Worm (Caenorhabditis elegans) whole organism, L1 larva: ENCODE results near the gene nhr-61.

ENCODE experiments used
- C04F5.9 ChIP-seq: sonication (generic microtip); optimal IDR thresholded peaks from 2 replicates; lab custom pipeline; 2016; ENCODE audit warnings: missing genetic modification characterization, missing compliant biosample characterization
- F16B12.6 ChIP-seq: fragments of 150-350 bp; optimal IDR thresholded peaks from 2 replicates; lab custom pipeline; 2014; ENCODE audit warnings: missing biosample characterization, missing genetic modification characterization
- Y116A8C.19 ChIP-seq: sonication (generic microtip); optimal IDR thresholded peaks from 2 replicates; lab custom pipeline; 2016; ENCODE audit warnings: missing compliant biosample characterization, missing genetic modification characterization, borderline replicate concordance
- blmp-1 ChIP-seq: fragments of 150-350 bp; optimal IDR thresholded peaks from 2 replicates; lab custom pipeline; 2014; ENCODE audit warnings: missing biosample characterization, missing genetic modification characterization
- ceh-63 ChIP-seq: fragments of 200-800 bp; sonication (Bioruptor generic); optimal IDR thresholded peaks from 2 replicates; lab custom pipeline; 2018; ENCODE audit warnings: mild to moderate bottlenecking, missing genetic modification characterization, missing compliant biosample characterization
- ceh-82 ChIP-seq, 3 experiments: fragments of 150-350 bp in 1 of 3; sonication (generic microtip) in 2 of 3; optimal IDR thresholded peaks; 2 replicates each; lab custom pipeline; 2014 to 2017; ENCODE audit warnings: missing biosample characterization in 3 of 3, missing genetic modification characterization in 3 of 3
- dpl-1 ChIP-seq, 3 experiments: fragments of 150-350 bp in 2 of 3; sonication (generic microtip) in 1 of 3; optimal IDR thresholded peaks; 2 replicates each; lab custom pipeline; 2014 to 2017; ENCODE audit warnings: missing biosample characterization in 3 of 3, missing genetic modification characterization in 3 of 3, missing genetic modification reagents in 3 of 3
- dsc-1 ChIP-seq: sonication (generic microtip); optimal IDR thresholded peaks from 2 replicates; lab custom pipeline; 2016; ENCODE audit warnings: mild to moderate bottlenecking, missing genetic modification characterization, missing compliant biosample characterization
- efl-3 ChIP-seq: fragments of 200-800 bp; sonication (Bioruptor generic); optimal IDR thresholded peaks from 2 replicates; lab custom pipeline; 2018; ENCODE audit warnings: mild to moderate bottlenecking, missing genetic modification characterization, missing compliant biosample characterization
- egl-13 ChIP-seq: sonication (generic microtip); optimal IDR thresholded peaks from 2 replicates; lab custom pipeline; 2016; ENCODE audit warnings: missing genotype, missing genetic modification reagents, missing genetic modification characterization, missing compliant biosample characterization
- elt-2 ChIP-seq: sonication (generic microtip); optimal IDR thresholded peaks from 2 replicates; lab custom pipeline; 2016; ENCODE audit warnings: missing genetic modification characterization, mild to moderate bottlenecking, inconsistent platforms, missing compliant biosample characterization, missing genetic modification reagents
- elt-3 ChIP-seq, 6 experiments: fragments of 150-350 bp in 1 of 6; sonication (generic microtip); optimal IDR thresholded peaks; 2 replicates each; lab custom pipeline; 2017 to 2018; ENCODE audit warnings: missing biosample characterization in 6 of 6, missing genetic modification characterization in 6 of 6, inconsistent platforms in 1 of 6
- ets-5 ChIP-seq: fragments of 200-800 bp; sonication (Bioruptor generic); IDR thresholded peaks from 2 replicates; pipeline ENCODE4 v1.3.6; 2022; ENCODE audit warnings: missing genetic modification characterization, missing compliant biosample characterization
- fkh-4 ChIP-seq: sonication (generic microtip); optimal IDR thresholded peaks from 2 replicates; lab custom pipeline; 2016; ENCODE audit warnings: missing compliant biosample characterization, missing genetic modification characterization, borderline replicate concordance
- fkh-8 ChIP-seq: sonication (generic microtip); optimal IDR thresholded peaks from 2 replicates; lab custom pipeline; 2016; ENCODE audit warnings: mild to moderate bottlenecking, missing genetic modification characterization, missing compliant biosample characterization
- fos-1 ChIP-seq: fragments of 150-350 bp; optimal IDR thresholded peaks from 2 replicates; lab custom pipeline; 2014; ENCODE audit warnings: missing biosample characterization, missing genetic modification characterization
- hlh-17 ChIP-seq: fragments of 200-800 bp; sonication (Bioruptor generic); optimal IDR thresholded peaks from 2 replicates; lab custom pipeline; 2018; ENCODE audit warnings: missing genetic modification characterization, mild to moderate bottlenecking, missing compliant biosample characterization, moderate library complexity, borderline replicate concordance
- hlh-4 ChIP-seq: sonication (generic microtip); optimal IDR thresholded peaks from 2 replicates; lab custom pipeline; 2016; ENCODE audit warnings: mild to moderate bottlenecking, missing genetic modification characterization, missing compliant biosample characterization
- irx-1 ChIP-seq: sonication (generic microtip); optimal IDR thresholded peaks from 2 replicates; lab custom pipeline; 2016; ENCODE audit warnings: missing genetic modification characterization, missing compliant biosample characterization
- jun-1 ChIP-seq: fragments of 150-350 bp; optimal IDR thresholded peaks from 2 replicates; lab custom pipeline; 2014; ENCODE audit warnings: missing biosample characterization, missing genetic modification reagents, missing genetic modification characterization
- lin-13 ChIP-seq: fragments of 150-350 bp; optimal IDR thresholded peaks from 2 replicates; lab custom pipeline; 2014; ENCODE audit warnings: missing biosample characterization, missing genetic modification reagents, missing genetic modification characterization
- lin-14 ChIP-seq: fragments of 200-800 bp; sonication (Bioruptor generic); optimal IDR thresholded peaks from 2 replicates; lab custom pipeline; 2018; ENCODE audit warnings: mild to moderate bottlenecking, missing genetic modification characterization, moderate library complexity, missing compliant biosample characterization
- lir-3 ChIP-seq: sonication (generic microtip); optimal IDR thresholded peaks from 2 replicates; lab custom pipeline; 2016; ENCODE audit warnings: mild to moderate bottlenecking, missing genetic modification characterization, moderate library complexity, missing compliant biosample characterization; ENCODE audit not compliant: poor library complexity
- lsy-2 ChIP-seq, 2 experiments: fragments of 150-350 bp; optimal IDR thresholded peaks; 2 replicates each; lab custom pipeline; 2014; ENCODE audit warnings: missing biosample characterization in 2 of 2, missing genetic modification characterization in 2 of 2
- mab-9 ChIP-seq: fragments of 200-800 bp; sonication (Bioruptor generic); IDR thresholded peaks from 2 replicates; pipeline ENCODE4 v1.3.6; 2022; ENCODE audit warnings: missing genetic modification reagents, missing genetic modification characterization, missing compliant biosample characterization
- mdl-1 ChIP-seq, 2 experiments: fragments of 150-350 bp; optimal IDR thresholded peaks; 2 replicates each; lab custom pipeline; 2014 to 2017; ENCODE audit warnings: missing biosample characterization in 2 of 2, missing genetic modification characterization in 2 of 2, inconsistent platforms in 1 of 2
- nhr-11 ChIP-seq: fragments of 150-350 bp; optimal IDR thresholded peaks from 2 replicates; lab custom pipeline; 2014; ENCODE audit warnings: missing biosample characterization, missing genetic modification characterization
- nhr-19 ChIP-seq: fragments of 200-800 bp; sonication (Bioruptor generic); conservative IDR thresholded peaks from 2 replicates; pipeline ENCODE4 v1.3.6; 2022; ENCODE audit warnings: missing genetic modification characterization, missing compliant biosample characterization
- nhr-237 ChIP-seq: fragments of 150-350 bp; optimal IDR thresholded peaks from 2 replicates; lab custom pipeline; 2014; ENCODE audit warnings: missing biosample characterization, missing genetic modification characterization
- nhr-28 ChIP-seq: fragments of 150-350 bp; optimal IDR thresholded peaks from 2 replicates; lab custom pipeline; 2014; ENCODE audit warnings: missing biosample characterization, missing genetic modification characterization
- nhr-47 ChIP-seq: sonication (generic microtip); optimal IDR thresholded peaks from 2 replicates; lab custom pipeline; 2016; ENCODE audit warnings: mild to moderate bottlenecking, missing genetic modification characterization, moderate library complexity, missing compliant biosample characterization
- nhr-71 ChIP-seq: sonication (generic microtip); optimal IDR thresholded peaks from 2 replicates; lab custom pipeline; 2016; ENCODE audit warnings: mild to moderate bottlenecking, missing genetic modification characterization, moderate library complexity, missing compliant biosample characterization
- nhr-76 ChIP-seq: sonication (generic microtip); optimal IDR thresholded peaks from 2 replicates; lab custom pipeline; 2017; ENCODE audit warnings: missing biosample characterization, missing genetic modification characterization
- nhr-77 ChIP-seq: fragments of 150-350 bp; optimal IDR thresholded peaks from 2 replicates; lab custom pipeline; 2014; ENCODE audit warnings: missing biosample characterization, missing genetic modification characterization
- nhr-84 ChIP-seq: sonication (generic microtip); optimal IDR thresholded peaks from 2 replicates; lab custom pipeline; 2017; ENCODE audit warnings: missing biosample characterization, missing genetic modification characterization
- nhr-85 ChIP-seq: sonication (generic microtip); peaks from one replicate; lab custom pipeline; 2016; ENCODE audit warnings: missing genetic modification characterization, inconsistent platforms, missing compliant biosample characterization
- nhr-90 ChIP-seq: sonication (generic microtip); optimal IDR thresholded peaks from 2 replicates; lab custom pipeline; 2016; ENCODE audit warnings: mild to moderate bottlenecking, missing genetic modification characterization, missing compliant biosample characterization; ENCODE audit not compliant: poor library complexity
- pax-3 ChIP-seq: fragments of 200-800 bp; sonication (Bioruptor generic); optimal IDR thresholded peaks from 2 replicates; lab custom pipeline; 2018; ENCODE audit warnings: mild to moderate bottlenecking, missing genetic modification characterization, moderate library complexity, missing compliant biosample characterization
- pqm-1 ChIP-seq: sonication (generic microtip); optimal IDR thresholded peaks from 3 replicates; lab custom pipeline; 2017; ENCODE audit warnings: missing biosample characterization, missing genetic modification characterization
- rnt-1 ChIP-seq: sonication (generic microtip); optimal IDR thresholded peaks from 2 replicates; lab custom pipeline; 2016; ENCODE audit warnings: mild to moderate bottlenecking, missing genetic modification characterization, moderate library complexity, missing compliant biosample characterization
- snu-23 ChIP-seq: sonication (generic microtip); optimal IDR thresholded peaks from 2 replicates; lab custom pipeline; 2016; ENCODE audit warnings: missing genetic modification characterization, missing compliant biosample characterization
- sox-4 ChIP-seq: sonication (generic microtip); optimal IDR thresholded peaks from 2 replicates; lab custom pipeline; 2016; ENCODE audit warnings: missing genetic modification characterization, missing compliant biosample characterization
- sptf-1 ChIP-seq: fragments of 150-350 bp; optimal IDR thresholded peaks from 2 replicates; lab custom pipeline; 2014; ENCODE audit warnings: missing biosample characterization, missing genetic modification characterization
- sup-37 ChIP-seq: fragments of 200-800 bp; sonication (Bioruptor generic); optimal IDR thresholded peaks from 2 replicates; lab custom pipeline; 2018; ENCODE audit warnings: mild to moderate bottlenecking, missing genetic modification characterization, missing compliant biosample characterization
- unc-30 ChIP-seq: sonication (generic microtip); optimal IDR thresholded peaks from 2 replicates; lab custom pipeline; 2017; ENCODE audit warnings: missing biosample characterization, missing genetic modification characterization
- unc-98 ChIP-seq: fragments of 200-800 bp; sonication (Bioruptor generic); IDR thresholded peaks from 2 replicates; pipeline ENCODE4 v1.3.6; 2022; ENCODE audit warnings: missing genetic modification characterization, missing compliant biosample characterization
- vab-15 ChIP-seq: sonication (generic microtip); optimal IDR thresholded peaks from 2 replicates; lab custom pipeline; 2017; ENCODE audit warnings: missing genotype, mild to moderate bottlenecking, missing genetic modification characterization, missing compliant biosample characterization
- xbp-1 ChIP-seq: sonication (generic microtip); optimal IDR thresholded peaks from 2 replicates; lab custom pipeline; 2016; ENCODE audit warnings: missing genetic modification characterization, missing compliant biosample characterization
- zag-1 ChIP-seq: fragments of 150-350 bp; optimal IDR thresholded peaks from 2 replicates; lab custom pipeline; 2014; ENCODE audit warnings: missing biosample characterization, missing genetic modification characterization
- zip-4 ChIP-seq: fragments of 200-800 bp; sonication (Bioruptor generic); optimal IDR thresholded peaks from 2 replicates; lab custom pipeline; 2018; ENCODE audit warnings: mild to moderate bottlenecking, missing genetic modification characterization, moderate library complexity, missing compliant biosample characterization
- ztf-11 ChIP-seq, 2 experiments: sonication (generic microtip); optimal IDR thresholded peaks; 2 replicates each; lab custom pipeline; 2016 to 2017; ENCODE audit warnings: missing genetic modification characterization in 2 of 2, missing biosample characterization in 1 of 2, missing compliant biosample characterization in 1 of 2

Gene nhr-61

ce11 chrII:14838596-14839215, 20.4 kb upstream of the nhr-61 start (continued):
- no peak for TF ChIP-seq sptf-1
- TF ChIP-seq Y116A8C.19: no peak
- TF ChIP-seq C04F5.9 (tag; lab: Kevin White, UChicago): no peak
- TF ChIP-seq nhr-85 (tag; lab: Kevin White, UChicago): peak; percentile 77
- no peak for TF ChIP-seq nhr-84 (tag; lab: Kevin White, UChicago)
- no peak for TF ChIP-seq ceh-63 (GFP tag; lab: Kevin White, UChicago)
- no peak for TF ChIP-seq fos-1 (tag; lab: Kevin White, UChicago)
- TF ChIP-seq lir-3: no peak
- TF ChIP-seq ztf-11 (tag; optimal IDR thresholded peaks at IDR 0.05; lab: Kevin White, UChicago): no peak
- peak in 2 of 6 experiments; percentile 6 to 34 for TF ChIP-seq elt-3 (tag; optimal IDR thresholded peaks at IDR 0.05; lab: Kevin White, UChicago)
- no peak for TF ChIP-seq jun-1 (tag; lab: Kevin White, UChicago)
- no peak for TF ChIP-seq lsy-2 (tag; optimal IDR thresholded peaks at IDR 0.05; lab: Kevin White, UChicago)
- TF ChIP-seq pqm-1 (tag; lab: Kevin White, UChicago): no peak
- peak in 1 of 2 experiments; percentile 5 for TF ChIP-seq mdl-1 (tag; optimal IDR thresholded peaks at IDR 0.05; lab: Kevin White, UChicago)
- no peak for TF ChIP-seq xbp-1 (tag; lab: Kevin White, UChicago)
- no peak for TF ChIP-seq elt-2 (tag; lab: Kevin White, UChicago)
- no peak for TF ChIP-seq zag-1
- peak; percentile 57 for TF ChIP-seq lin-14 (GFP tag; lab: Kevin White, UChicago)
- TF ChIP-seq irx-1 (tag; lab: Kevin White, UChicago): no peak
- TF ChIP-seq fkh-4: no peak
- no peak for TF ChIP-seq F16B12.6
- TF ChIP-seq nhr-77: no peak
- TF ChIP-seq efl-3: no peak
- peak; percentile 13 for TF ChIP-seq snu-23 (GFP tag; lab: Kevin White, UChicago)
- TF ChIP-seq, all 84 proteins: peak for 12

ce11 chrII:14832055-14832454, 13.7 kb upstream of the nhr-61 start:
- TF ChIP-seq dsc-1 (tag; lab: Kevin White, UChicago): peak; percentile 94
- no peak for TF ChIP-seq zip-4 (GFP tag; lab: Kevin White, UChicago)
- TF ChIP-seq sox-4 (tag; lab: Kevin White, UChicago): peak; percentile 28
- no peak for TF ChIP-seq lsy-2 (tag; optimal IDR thresholded peaks at IDR 0.05; lab: Kevin White, UChicago)
- peak; percentile 36 for TF ChIP-seq nhr-47
- no peak for TF ChIP-seq unc-30
- TF ChIP-seq fkh-4: peak; percentile 29
- peak; percentile 6 for TF ChIP-seq pax-3
- TF ChIP-seq ets-5 (GFP tag; lab: Robert Waterston, UW): no peak
- no peak for TF ChIP-seq lin-14 (GFP tag; lab: Kevin White, UChicago)
- no peak for TF ChIP-seq nhr-237 (tag; lab: Kevin White, UChicago)
- TF ChIP-seq pqm-1 (tag; lab: Kevin White, UChicago): no peak
- TF ChIP-seq nhr-76 (tag; lab: Kevin White, UChicago): no peak
- no peak for TF ChIP-seq zag-1
- TF ChIP-seq fkh-8 (tag; lab: Kevin White, UChicago): no peak
- no peak for TF ChIP-seq mab-9
- TF ChIP-seq vab-15: no peak
- TF ChIP-seq nhr-90 (tag; lab: Kevin White, UChicago): no peak
- no peak for TF ChIP-seq dpl-1 (GFP tag; optimal IDR thresholded peaks at IDR 0.05; lab: Kevin White, UChicago)
- TF ChIP-seq ceh-82 (tag; optimal IDR thresholded peaks at IDR 0.05; lab: Kevin White, UChicago): no peak
- no peak for TF ChIP-seq hlh-4 (tag; lab: Kevin White, UChicago)
- peak; percentile 12 for TF ChIP-seq nhr-71 (tag; lab: Kevin White, UChicago)
- TF ChIP-seq ceh-63 (GFP tag; lab: Kevin White, UChicago): no peak
- no peak for TF ChIP-seq hlh-17 (GFP tag; lab: Kevin White, UChicago)
- no peak for TF ChIP-seq rnt-1 (tag; lab: Kevin White, UChicago)
- no peak for TF ChIP-seq blmp-1 (tag; lab: Kevin White, UChicago)
- no peak for TF ChIP-seq nhr-28 (tag; lab: Kevin White, UChicago)
- no peak for TF ChIP-seq sup-37
- TF ChIP-seq nhr-11: no peak
- peak; percentile 42 for TF ChIP-seq egl-13
- no peak for TF ChIP-seq xbp-1 (tag; lab: Kevin White, UChicago)
- TF ChIP-seq lin-13: no peak
- TF ChIP-seq unc-98 (GFP tag; lab: Robert Waterston, UW): no peak
- TF ChIP-seq nhr-19 (GFP tag; lab: Robert Waterston, UW): no peak
